Worm (Caenorhabditis elegans): ENCODE results near the gene npax-3.

Gene npax-3

ce11 chrIV:10815950-10816349 is 12.0 kb downstream of the npax-3 start:
- TF ChIP-seq xnd-1 (tag; optimal IDR thresholded peaks at IDR 0.05) (no peak), lin-26 (GFP tag; IDR thresholded peaks at IDR 0.05) (0 out of 2 replicates have a peak, but pooled peaks have one; percentile 21), rec-8 (tag; optimal IDR thresholded peaks at IDR 0.05) (no peak), ccch-3 (GFP tag; optimal IDR thresholded peaks at IDR 0.05) (no peak), B0019.2 (GFP tag; conservative IDR thresholded peaks at IDR 0.05) (no peak)

- TF ChIP-seq ccch-3 (GFP tag; optimal IDR thresholded peaks at IDR 0.05): no peak
- no peak for TF ChIP-seq madf-10 (tag; optimal IDR thresholded peaks at IDR 0.05)
- no peak for TF ChIP-seq ama-1 (optimal IDR thresholded peaks at IDR 0.05)
- no peak for TF ChIP-seq ama-1 (GFP tag; optimal IDR thresholded peaks at IDR 0.05)
- no peak for TF ChIP-seq lin-26 (GFP tag; IDR thresholded peaks at IDR 0.05)
- TF ChIP-seq egl-44 (GFP tag; IDR thresholded peaks at IDR 0.05): no peak
- no peak for TF ChIP-seq ceh-58 (GFP tag; IDR thresholded peaks at IDR 0.05)
- no peak for TF ChIP-seq sdz-38 (tag; optimal IDR thresholded peaks at IDR 0.05)
- no peak for TF ChIP-seq tbp1 (GFP tag; optimal IDR thresholded peaks at IDR 0.05)
- no peak for TF ChIP-seq ekl-4 (GFP tag; IDR thresholded peaks at IDR 0.05)
- no peak for TF ChIP-seq tbx-9 (tag; optimal IDR thresholded peaks at IDR 0.05; ENCODE audit: borderline replicate concordance)
- no peak for TF ChIP-seq B0035.1 (tag; optimal IDR thresholded peaks at IDR 0.05)
- TF ChIP-seq cebp-1 (GFP tag; IDR thresholded peaks at IDR 0.05): no peak
- TF ChIP-seq cebp-1 (tag; optimal IDR thresholded peaks at IDR 0.05): no peak
- TF ChIP-seq xnd-1 (tag; optimal IDR thresholded peaks at IDR 0.05): no peak
- TF ChIP-seq C17E4.6 (GFP tag; IDR thresholded peaks at IDR 0.05): no peak
- no peak for TF ChIP-seq Y67H2A.10 (GFP tag; conservative IDR thresholded peaks at IDR 0.05)
- TF ChIP-seq ztf-18 (tag; optimal IDR thresholded peaks at IDR 0.05): no peak
- no peak for TF ChIP-seq efl-1 (GFP tag; optimal IDR thresholded peaks at IDR 0.05)
- no peak for TF ChIP-seq ztf-3 (GFP tag; optimal IDR thresholded peaks at IDR 0.05)
Measured at ce11 chrIV:10812099-10812498, 15.8 kb downstream of the npax-3 start, which contains the start of gene miz-1. Gene miz-1 (plus strand): TSS chrIV:10812399.

- TF ChIP-seq dox-1 (GFP tag; IDR thresholded peaks at IDR 0.05) (no peak), rpc-1 (optimal IDR thresholded peaks at IDR 0.05) (no peak), rpc-1 (tag; optimal IDR thresholded peaks at IDR 0.05) (no peak), sdz-38 (tag; optimal IDR thresholded peaks at IDR 0.05) (no peak), die-1 (tag; optimal IDR thresholded peaks at IDR 0.05) (no peak), gei-17 (GFP tag; optimal IDR thresholded peaks at IDR 0.05) (no peak), athp-1 (tag; optimal IDR thresholded peaks at IDR 0.05) (no peak), lag-1 (GFP tag; IDR thresholded peaks at IDR 0.05) (no peak), F57A8.1 (GFP tag; optimal IDR thresholded peaks at IDR 0.05) (no peak), ccch-3 (GFP tag; optimal IDR thresholded peaks at IDR 0.05) (no peak), dpl-1 (GFP tag; optimal IDR thresholded peaks at IDR 0.05) (no peak), K11D2.4 (GFP tag; IDR thresholded peaks at IDR 0.05) (no peak)
Measured at ce11 chrIV:10811388-10811787, 16.6 kb downstream of the npax-3 start.

- TF ChIP-seq nfyb-1 (GFP tag; IDR thresholded peaks at IDR 0.05) (0 out of 2 replicates have a peak, but pooled peaks have one; percentile 46), nhr-80 (tag; optimal IDR thresholded peaks at IDR 0.05) (peak; percentile 55), ceh-91 (GFP tag; IDR thresholded peaks at IDR 0.05) (no peak), snpc-3.4 (tag; optimal IDR thresholded peaks at IDR 0.05) (no peak), unc-130 (GFP tag; optimal IDR thresholded peaks at IDR 0.05) (no peak), ama-1 (optimal IDR thresholded peaks at IDR 0.05) (no peak), ama-1 (GFP tag; optimal IDR thresholded peaks at IDR 0.05) (no peak), cebp-1 (GFP tag; IDR thresholded peaks at IDR 0.05) (no peak), cebp-1 (tag; optimal IDR thresholded peaks at IDR 0.05) (peak; percentile 25), ztf-6 (GFP tag; IDR thresholded peaks at IDR 0.05) (no peak)
Measured at ce11 chrIV:10810820-10811219, 17.1 kb downstream of the npax-3 start.

Measured in whole organism, young adult.